Worm (Caenorhabditis elegans): ENCODE results near the gene rsef-1.

Gene rsef-1

ce11 chrX:3059299-3059698, at the start of gene rsef-1:
Gene rsef-1 (minus strand): TSS chrX:3059399.
- TF ChIP-seq nhr-28 (tag; optimal IDR thresholded peaks at IDR 0.05) (no peak), ztf-4 (tag; optimal IDR thresholded peaks at IDR 0.05) (no peak), nhr-77 (tag; optimal IDR thresholded peaks at IDR 0.05) (no peak), lin-15B (tag; optimal IDR thresholded peaks at IDR 0.05) (no peak), elt-3 (tag; optimal IDR thresholded peaks at IDR 0.05) (no peak), zag-1 (tag; optimal IDR thresholded peaks at IDR 0.05) (no peak), ceh-16 (tag; optimal IDR thresholded peaks at IDR 0.05) (no peak), pqm-1 (tag; optimal IDR thresholded peaks at IDR 0.05) (no peak), sea-2 (GFP tag; optimal IDR thresholded peaks at IDR 0.05) (no peak)

ce11 chrX:3108603-3109002, 49.4 kb upstream of the rsef-1 start:
- no peak for TF ChIP-seq ceh-9 (tag; optimal IDR thresholded peaks at IDR 0.05)
- no peak for TF ChIP-seq ceh-16 (tag; optimal IDR thresholded peaks at IDR 0.05)
- TF ChIP-seq nhr-77 (tag; optimal IDR thresholded peaks at IDR 0.05): no peak
- no peak for TF ChIP-seq R02D3.7 (tag; optimal IDR thresholded peaks at IDR 0.05)
- peak; percentile 9 for TF ChIP-seq nfya-1 (tag; optimal IDR thresholded peaks at IDR 0.05; ENCODE audit: insufficient read depth)

DNA sequence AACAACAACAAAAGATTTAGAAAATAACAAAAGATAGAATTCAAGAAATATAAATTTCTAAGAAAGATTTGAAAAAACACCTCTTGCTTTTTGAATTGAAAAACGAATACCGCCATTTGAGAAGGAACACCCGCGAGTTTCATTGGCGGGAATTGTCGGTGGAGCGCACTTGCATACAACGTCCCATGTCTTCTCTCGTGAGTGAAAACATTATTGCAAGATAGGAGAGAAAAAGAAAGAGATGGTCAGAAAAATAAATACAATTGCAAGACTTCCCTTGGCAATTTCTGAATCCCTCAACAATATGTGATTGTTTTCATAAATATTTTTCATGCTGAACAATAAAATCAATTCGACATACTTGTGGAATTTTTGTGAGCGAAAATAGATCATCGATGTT, 46.9 kb upstream of the rsef-1 start, which contains the start of gene K10B3.5:
Gene K10B3.5, minus strand, starts transcription at position 343 of the 400 bp plus-strand sequence.
- no peak for TF ChIP-seq nhr-76 (tag; optimal IDR thresholded peaks at IDR 0.05)
- peak; percentile 47 for TF ChIP-seq lin-15B (tag; optimal IDR thresholded peaks at IDR 0.05)
- TF ChIP-seq ztf-4 (tag; optimal IDR thresholded peaks at IDR 0.05): no peak
- peak; percentile 87 for TF ChIP-seq pha-4 (tag; optimal IDR thresholded peaks at IDR 0.05)
- TF ChIP-seq lin-39 (tag; optimal IDR thresholded peaks at IDR 0.05): peak; percentile 77
- no peak for TF ChIP-seq ceh-82 (tag; optimal IDR thresholded peaks at IDR 0.05)
- TF ChIP-seq skn-1 (tag; optimal IDR thresholded peaks at IDR 0.05): peak; percentile 4
- peak; percentile 33 for TF ChIP-seq ama-1 (optimal IDR thresholded peaks at IDR 0.05)
- TF ChIP-seq egl-5 (tag; optimal IDR thresholded peaks at IDR 0.05): peak; percentile 73
- TF ChIP-seq tbx-2 (tag; optimal IDR thresholded peaks at IDR 0.05): no peak
- TF ChIP-seq nhr-25 (tag; optimal IDR thresholded peaks at IDR 0.05): peak; percentile 81
- peak; percentile 46 for TF ChIP-seq nhr-43 (tag; optimal IDR thresholded peaks at IDR 0.05; ENCODE audit: poor library complexity, severe bottlenecking)
- TF ChIP-seq nhr-28 (tag; optimal IDR thresholded peaks at IDR 0.05): no peak
- peak; percentile 73 for TF ChIP-seq nfya-1 (tag; optimal IDR thresholded peaks at IDR 0.05; ENCODE audit: insufficient read depth)
- TF ChIP-seq ZK546.5 (tag; optimal IDR thresholded peaks at IDR 0.05): no peak
- TF ChIP-seq hmg-11 (tag; optimal IDR thresholded peaks at IDR 0.05): peak; percentile 65
- TF ChIP-seq ceh-28 (tag; optimal IDR thresholded peaks at IDR 0.05): no peak
- no peak for TF ChIP-seq elt-3 (tag; optimal IDR thresholded peaks at IDR 0.05)
- no peak for TF ChIP-seq nhr-12 (tag; optimal IDR thresholded peaks at IDR 0.05)
- no peak for TF ChIP-seq ceh-9 (tag; optimal IDR thresholded peaks at IDR 0.05)
- peak; percentile 50 for TF ChIP-seq elt-2 (tag; optimal IDR thresholded peaks at IDR 0.05)
- peak; percentile 78 for TF ChIP-seq snpc-4 (tag; optimal IDR thresholded peaks at IDR 0.05)
- no peak for TF ChIP-seq aly-2 (tag; optimal IDR thresholded peaks at IDR 0.05)
- peak; percentile 11 for TF ChIP-seq pqm-1 (tag; optimal IDR thresholded peaks at IDR 0.05)
- TF ChIP-seq nhr-77 (tag; optimal IDR thresholded peaks at IDR 0.05): no peak
- TF ChIP-seq nhr-237 (tag; optimal IDR thresholded peaks at IDR 0.05): no peak
- no peak for TF ChIP-seq fkh-10 (GFP tag; optimal IDR thresholded peaks at IDR 0.05)
- TF ChIP-seq nhr-11 (tag; optimal IDR thresholded peaks at IDR 0.05): no peak
- TF ChIP-seq ceh-16 (tag; optimal IDR thresholded peaks at IDR 0.05): no peak
- no peak for TF ChIP-seq nhr-67 (tag; optimal IDR thresholded peaks at IDR 0.05)
- no peak for TF ChIP-seq jun-1 (tag; optimal IDR thresholded peaks at IDR 0.05)
- TF ChIP-seq fkh-2 (tag; optimal IDR thresholded peaks at IDR 0.05): no peak
- no peak for TF ChIP-seq zag-1 (tag; optimal IDR thresholded peaks at IDR 0.05)
- no peak for TF ChIP-seq unc-39 (tag; optimal IDR thresholded peaks at IDR 0.05)
- peak; percentile 54 for TF ChIP-seq nhr-23 (tag; optimal IDR thresholded peaks at IDR 0.05)

DNA sequence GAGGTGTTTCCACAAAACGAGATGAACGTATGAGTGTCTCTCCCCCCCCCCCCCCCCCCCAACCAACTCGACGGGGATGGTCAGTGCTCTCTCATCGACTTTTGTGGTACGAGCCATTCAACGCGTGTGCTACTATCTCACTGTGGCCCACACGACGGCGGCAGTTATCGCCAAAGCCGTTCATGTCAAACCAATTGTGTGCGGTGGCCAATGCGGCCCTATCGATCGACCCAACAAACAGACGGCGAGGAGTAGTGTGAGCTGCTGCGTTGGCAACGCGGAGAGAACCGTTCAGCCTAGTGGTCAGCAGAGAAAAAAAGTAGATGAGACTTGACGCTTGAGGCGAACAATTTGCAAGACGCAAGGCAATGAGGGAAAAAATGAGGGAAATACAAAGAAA, 43.6 kb upstream of the rsef-1 start:
- TF ChIP-seq snpc-4 (tag; optimal IDR thresholded peaks at IDR 0.05): peak; percentile 1
- TF ChIP-seq zag-1 (tag; optimal IDR thresholded peaks at IDR 0.05): no peak
- no peak for TF ChIP-seq ceh-16 (tag; optimal IDR thresholded peaks at IDR 0.05)
- TF ChIP-seq nhr-77 (tag; optimal IDR thresholded peaks at IDR 0.05): no peak
- no peak for TF ChIP-seq mdl-1 (tag; optimal IDR thresholded peaks at IDR 0.05)
- TF ChIP-seq lsy-12 (tag; optimal IDR thresholded peaks at IDR 0.05): no peak
- TF ChIP-seq nhr-25 (tag; optimal IDR thresholded peaks at IDR 0.05): no peak
- no peak for TF ChIP-seq jun-1 (tag; optimal IDR thresholded peaks at IDR 0.05)
- no peak for TF ChIP-seq ceh-82 (tag; optimal IDR thresholded peaks at IDR 0.05)
- no peak for TF ChIP-seq fkh-10 (GFP tag; optimal IDR thresholded peaks at IDR 0.05)
- no peak for TF ChIP-seq nhr-28 (tag; optimal IDR thresholded peaks at IDR 0.05)
- no peak for TF ChIP-seq R02D3.7 (tag; optimal IDR thresholded peaks at IDR 0.05)
- TF ChIP-seq pqm-1 (tag; optimal IDR thresholded peaks at IDR 0.05): no peak
- no peak for TF ChIP-seq aly-2 (tag; optimal IDR thresholded peaks at IDR 0.05)
- no peak for TF ChIP-seq nhr-11 (tag; optimal IDR thresholded peaks at IDR 0.05)
- TF ChIP-seq daf-12 (tag; optimal IDR thresholded peaks at IDR 0.05): no peak
- peak; percentile 48 for TF ChIP-seq hmg-11 (tag; optimal IDR thresholded peaks at IDR 0.05)
- TF ChIP-seq fos-1 (tag; optimal IDR thresholded peaks at IDR 0.05): no peak
- TF ChIP-seq nhr-12 (tag; optimal IDR thresholded peaks at IDR 0.05): no peak
- TF ChIP-seq lin-39 (tag; optimal IDR thresholded peaks at IDR 0.05): peak; percentile 67
- peak; percentile 28 for TF ChIP-seq elt-2 (tag; optimal IDR thresholded peaks at IDR 0.05)
- no peak for TF ChIP-seq nhr-237 (tag; optimal IDR thresholded peaks at IDR 0.05)
- TF ChIP-seq ceh-28 (tag; optimal IDR thresholded peaks at IDR 0.05): peak; percentile 21
- no peak for TF ChIP-seq ztf-4 (tag; optimal IDR thresholded peaks at IDR 0.05)
- TF ChIP-seq nhr-43 (tag; optimal IDR thresholded peaks at IDR 0.05; ENCODE audit: poor library complexity, severe bottlenecking): no peak
- peak; percentile 63 for TF ChIP-seq nfya-1 (tag; optimal IDR thresholded peaks at IDR 0.05; ENCODE audit: insufficient read depth)
- peak; percentile 7 for TF ChIP-seq egl-5 (tag; optimal IDR thresholded peaks at IDR 0.05)
- TF ChIP-seq nhr-23 (tag; optimal IDR thresholded peaks at IDR 0.05): no peak
